Worm (Caenorhabditis elegans) whole organism, early embryonic: ENCODE measurements around the gene F53A2.9.

ENCODE experiments used
- B0310.2 ChIP-seq: sonication (generic microtip); optimal IDR thresholded peaks from 2 replicates; lab custom pipeline; 2016; ENCODE audit warnings: mild to moderate bottlenecking, missing genetic modification characterization, missing compliant biosample characterization
- aly-1 ChIP-seq: sonication (generic microtip); optimal IDR thresholded peaks from 2 replicates; lab custom pipeline; 2016; ENCODE audit warnings: missing genetic modification characterization, missing compliant biosample characterization
- ama-1 ChIP-seq: fragments of 150-350 bp; optimal IDR thresholded peaks from 2 replicates; lab custom pipeline; 2014
- ceh-13 ChIP-seq: fragments of 200-800 bp; sonication (Bioruptor generic); optimal IDR thresholded peaks from 2 replicates; lab custom pipeline; 2018; ENCODE audit warnings: mild to moderate bottlenecking, missing genetic modification characterization, missing compliant biosample characterization
- ceh-36 ChIP-seq: sonication (generic microtip); optimal IDR thresholded peaks from 2 replicates; lab custom pipeline; 2016; ENCODE audit warnings: missing genetic modification characterization, inconsistent platforms, missing compliant biosample characterization
- ets-7 ChIP-seq: sonication (generic microtip); optimal IDR thresholded peaks from 2 replicates; lab custom pipeline; 2016; ENCODE audit warnings: missing genotype, missing genetic modification characterization, missing compliant biosample characterization
- flt-1 ChIP-seq: fragments of 200-800 bp; sonication (Bioruptor generic); IDR thresholded peaks from 2 replicates; pipeline ENCODE4 v1.3.6; 2022; ENCODE audit warnings: missing genetic modification characterization, missing compliant biosample characterization
- hmbx-1 ChIP-seq: sonication (generic microtip); optimal IDR thresholded peaks from 2 replicates; lab custom pipeline; 2016; ENCODE audit warnings: mild to moderate bottlenecking, missing genetic modification characterization, missing compliant biosample characterization
- hmg-4 ChIP-seq: fragments of 200-800 bp; sonication (Bioruptor generic); optimal IDR thresholded peaks from 2 replicates; lab custom pipeline; 2018; ENCODE audit warnings: mild to moderate bottlenecking, missing genetic modification characterization, missing compliant biosample characterization
- hnd-1 ChIP-seq: sonication (generic microtip); optimal IDR thresholded peaks from 2 replicates; lab custom pipeline; 2016; ENCODE audit warnings: missing genetic modification characterization, missing compliant biosample characterization
- sea-1 ChIP-seq: fragments of 200-800 bp; sonication (Bioruptor generic); conservative IDR thresholded peaks from 2 replicates; pipeline ENCODE4 v1.3.6; 2022; ENCODE audit warnings: missing genetic modification characterization, missing compliant biosample characterization
- tbx-11 ChIP-seq: fragments of 200-800 bp; sonication (Bioruptor generic); IDR thresholded peaks from 2 replicates; pipeline ENCODE4 v1.3.6; 2022; ENCODE audit warnings: missing genetic modification characterization, missing compliant biosample characterization
- tbx-37 ChIP-seq: fragments of 200-800 bp; sonication (Bioruptor generic); conservative IDR thresholded peaks from 2 replicates; pipeline ENCODE4 v1.3.6; 2022; ENCODE audit warnings: missing genetic modification reagents, missing genetic modification characterization, missing compliant biosample characterization
- tra-4 ChIP-seq: sonication (generic microtip); optimal IDR thresholded peaks from 2 replicates; lab custom pipeline; 2017; ENCODE audit warnings: missing genetic modification characterization, missing compliant biosample characterization

DNA sequence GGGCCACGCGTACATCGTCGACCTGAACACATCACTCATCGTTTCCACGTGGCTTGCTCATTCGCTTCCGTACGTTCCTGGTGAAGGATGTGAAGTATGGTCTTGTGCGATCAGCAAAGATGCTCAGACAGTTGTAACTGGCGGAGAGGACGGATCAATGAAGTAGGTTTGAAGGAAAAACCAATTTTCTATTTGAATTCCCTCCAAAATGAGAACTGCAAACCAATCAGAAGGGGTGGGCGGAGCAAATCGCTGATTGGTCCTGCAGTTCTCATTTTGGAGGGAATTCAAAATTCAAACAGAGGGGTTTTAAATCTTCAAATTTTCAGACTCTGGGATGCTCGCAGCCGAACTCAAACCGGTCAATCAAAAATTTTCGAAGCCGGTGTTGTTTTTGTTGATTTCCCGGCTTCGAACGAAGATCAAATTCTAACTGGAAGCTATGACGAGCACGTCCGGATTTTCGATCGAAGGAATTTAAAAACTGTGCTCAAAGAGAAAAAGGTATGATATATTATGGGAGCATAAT is 41.7 kb downstream of the F53A2.9 start:
- TF ChIP-seq hmg-4 (GFP tag; lab: Kevin White, UChicago) (no peak), ceh-36 (tag; lab: Kevin White, UChicago) (no peak), tra-4 (tag; lab: Kevin White, UChicago) (no peak), ama-1 (lab: Kevin White, UChicago) (no peak), B0310.2 (no peak), hmbx-1 (tag; lab: Kevin White, UChicago) (no peak), tbx-11 (GFP tag; lab: Robert Waterston, UW) (no peak), sea-1 (GFP tag; lab: Robert Waterston, UW) (no peak), ceh-13 (GFP tag; lab: Kevin White, UChicago) (no peak), hnd-1 (tag; lab: Kevin White, UChicago) (no peak), tbx-37 (GFP tag; lab: Robert Waterston, UW) (no peak), aly-1 (tag; lab: Kevin White, UChicago) (no peak), flt-1 (no peak), ets-7 (tag; lab: Kevin White, UChicago) (no peak)
